Fruit fly (Drosophila melanogaster) whole organism, embryonic: ENCODE results near the gene SuUR.

Source experiments
- ATbp ChIP-seq: fragments of 200-800 bp; sonication (Bioruptor generic); optimal IDR thresholded peaks from 2 replicates; lab custom pipeline; 2017; ENCODE audit warnings: missing biosample characterization, mild to moderate bottlenecking, missing genetic modification characterization, missing genetic modification reagents
- Atf-2 ChIP-seq: fragments of 200-800 bp; sonication (Bioruptor generic); optimal IDR thresholded peaks from 2 replicates; lab custom pipeline; 2016; ENCODE audit warnings: missing biosample characterization, missing genetic modification characterization
- CG10209 ChIP-seq: fragments of 200-800 bp; sonication (Bioruptor generic); optimal IDR thresholded peaks from 3 replicates; lab custom pipeline; 2017; ENCODE audit warnings: missing biosample characterization, mild to moderate bottlenecking, missing genetic modification characterization, missing genetic modification reagents
- CG10321 ChIP-seq: fragments of 200-800 bp; sonication (Bioruptor generic); IDR thresholded peaks from 2 replicates; pipeline ENCODE4 v1.3.6; 2022; ENCODE audit warnings: missing biosample characterization, missing genetic modification characterization
- CG10431 ChIP-seq: fragments of 200-800 bp; sonication (Bioruptor generic); optimal IDR thresholded peaks from 3 replicates; lab custom pipeline; 2018; ENCODE audit warnings: missing biosample characterization, mild to moderate bottlenecking, missing genetic modification characterization
- CG12104 ChIP-seq: fragments of 200-800 bp; sonication (Bioruptor generic); optimal IDR thresholded peaks from 3 replicates; lab custom pipeline; 2016; ENCODE audit warnings: missing biosample characterization, missing genetic modification characterization
- CG14710 ChIP-seq: fragments of 200-800 bp; sonication (Bioruptor generic); optimal IDR thresholded peaks from 3 replicates; lab custom pipeline; 2019; ENCODE audit warnings: missing biosample characterization, mild to moderate bottlenecking, missing genetic modification characterization, moderate library complexity
- CG14860 ChIP-seq: fragments of 200-800 bp; sonication (Bioruptor generic); IDR thresholded peaks from 3 replicates; pipeline ENCODE4 v1.3.6; 2022; ENCODE audit warnings: missing biosample characterization, missing genetic modification characterization; ENCODE audit not compliant: partially characterized antibody
- CG15514 ChIP-seq: fragments of 200-800 bp; sonication (Bioruptor generic); optimal IDR thresholded peaks from 3 replicates; lab custom pipeline; 2017; ENCODE audit warnings: missing biosample characterization, missing genetic modification characterization, mild to moderate bottlenecking, moderate library complexity, missing genetic modification reagents
- CG18476 ChIP-seq: fragments of 200-800 bp; sonication (Bioruptor generic); optimal IDR thresholded peaks from 2 replicates; lab custom pipeline; 2016; ENCODE audit warnings: missing biosample characterization, mild to moderate bottlenecking, missing genetic modification characterization
- CG18764 ChIP-seq: fragments of 200-800 bp; sonication (Bioruptor generic); optimal IDR thresholded peaks from 3 replicates; lab custom pipeline; 2016; ENCODE audit warnings: missing biosample characterization, missing genetic modification characterization
- CG2129 ChIP-seq: fragments of 200-800 bp; sonication (Bioruptor generic); IDR thresholded peaks from 2 replicates; pipeline ENCODE4 v1.3.6; 2022; ENCODE audit warnings: missing biosample characterization, missing genetic modification characterization; ENCODE audit not compliant: partially characterized antibody
- CG31441 ChIP-seq: fragments of 200-800 bp; sonication (Bioruptor generic); IDR thresholded peaks from 2 replicates; pipeline ENCODE4 v1.3.6; 2022; ENCODE audit warnings: missing biosample characterization, missing genetic modification characterization
- CG5245 ChIP-seq: fragments of 200-800 bp; sonication (Bioruptor generic); optimal IDR thresholded peaks from 3 replicates; lab custom pipeline; 2016; ENCODE audit warnings: missing biosample characterization, missing genetic modification characterization
- CG6254 ChIP-seq: fragments of 200-800 bp; sonication (Bioruptor generic); optimal IDR thresholded peaks from 3 replicates; lab custom pipeline; 2017; ENCODE audit warnings: mild to moderate bottlenecking, missing biosample characterization, missing genetic modification reagents, missing genetic modification characterization
- CG6765 ChIP-seq: fragments of 200-800 bp; sonication (Bioruptor generic); optimal IDR thresholded peaks from 3 replicates; lab custom pipeline; 2017; ENCODE audit warnings: missing biosample characterization, mild to moderate bottlenecking, missing genetic modification characterization
- CG7786 ChIP-seq: fragments of 200-800 bp; sonication (Bioruptor generic); optimal IDR thresholded peaks from 2 replicates; lab custom pipeline; 2016; ENCODE audit warnings: missing biosample characterization, missing genetic modification characterization
- CG8359 ChIP-seq: fragments of 200-800 bp; sonication (Bioruptor generic); optimal IDR thresholded peaks from 2 replicates; lab custom pipeline; 2017; ENCODE audit warnings: missing biosample characterization, mild to moderate bottlenecking, missing genetic modification characterization, borderline replicate concordance
- CG8924 ChIP-seq: fragments of 200-800 bp; optimal IDR thresholded peaks from 3 replicates; lab custom pipeline; 2019; ENCODE audit warnings: missing biosample characterization, mild to moderate bottlenecking, missing genetic modification characterization, moderate library complexity
- CG9437 ChIP-seq: fragments of 200-800 bp; sonication (Bioruptor generic); optimal IDR thresholded peaks from 2 replicates; lab custom pipeline; 2018; ENCODE audit warnings: missing biosample characterization, mild to moderate bottlenecking, missing genetic modification characterization
- CG9932 ChIP-seq: fragments of 200-800 bp; sonication (Bioruptor generic); IDR thresholded peaks from 2 replicates; pipeline ENCODE4 v1.3.6; 2022; ENCODE audit warnings: missing biosample characterization, missing genetic modification characterization
- Chrac-16 ChIP-seq: fragments of 200-800 bp; sonication (Bioruptor generic); optimal IDR thresholded peaks from 3 replicates; lab custom pipeline; 2016; ENCODE audit warnings: missing biosample characterization, missing genetic modification characterization
- CoRest ChIP-seq: fragments of 200-800 bp; sonication (Bioruptor generic); optimal IDR thresholded peaks from 3 replicates; lab custom pipeline; 2018; ENCODE audit warnings: missing biosample characterization, mild to moderate bottlenecking, missing genetic modification characterization, moderate library complexity
- Drgx ChIP-seq: fragments of 200-800 bp; sonication (Bioruptor generic); IDR thresholded peaks from 2 replicates; pipeline ENCODE4 v1.3.6; 2022; ENCODE audit warnings: missing biosample characterization, missing genetic modification characterization
- Elba2 ChIP-seq: fragments of 200-800 bp; sonication (Bioruptor generic); optimal IDR thresholded peaks from 3 replicates; lab custom pipeline; 2016; ENCODE audit warnings: missing biosample characterization, missing genetic modification characterization
- Fer2 ChIP-seq: fragments of 200-800 bp; sonication (Bioruptor generic); optimal IDR thresholded peaks from 2 replicates; lab custom pipeline; 2018; ENCODE audit warnings: missing biosample characterization, mild to moderate bottlenecking, missing genetic modification characterization, moderate library complexity
- H2.0 ChIP-seq: fragments of 200-800 bp; sonication (Bioruptor generic); IDR thresholded peaks from 2 replicates; pipeline ENCODE4 v1.3.6; 2022; ENCODE audit warnings: missing biosample characterization, missing genetic modification characterization
- HmgD ChIP-seq: fragments of 200-800 bp; sonication (Bioruptor generic); optimal IDR thresholded peaks from 3 replicates; lab custom pipeline; 2016; ENCODE audit warnings: missing biosample characterization, missing genetic modification characterization
- Hsf ChIP-seq: fragments of 200-800 bp; sonication (Bioruptor generic); optimal IDR thresholded peaks from 3 replicates; lab custom pipeline; 2016; ENCODE audit warnings: missing biosample characterization, missing genetic modification characterization
- Kr ChIP-seq: fragments of 200-800 bp; sonication (Bioruptor generic); optimal IDR thresholded peaks from 2 replicates; lab custom pipeline; 2017; ENCODE audit warnings: missing biosample characterization, mild to moderate bottlenecking, missing genetic modification characterization
- MBD-R2 ChIP-seq: fragments of 200-800 bp; sonication (Bioruptor generic); IDR thresholded peaks from 2 replicates; pipeline ENCODE4 v1.3.6; 2022; ENCODE audit warnings: missing biosample characterization, missing genetic modification characterization
- Usf ChIP-seq: fragments of 200-800 bp; sonication (Bioruptor generic); optimal IDR thresholded peaks from 2 replicates; lab custom pipeline; 2017; ENCODE audit warnings: missing genotype, missing biosample characterization, missing genetic modification characterization
- aop ChIP-seq: fragments of 200-800 bp; sonication (Bioruptor generic); IDR thresholded peaks from 2 replicates; pipeline ENCODE4 v1.3.6; 2022; ENCODE audit warnings: missing biosample characterization, missing genetic modification characterization
- bab2 ChIP-seq: fragments of 200-800 bp; sonication (Bioruptor generic); optimal IDR thresholded peaks from 2 replicates; lab custom pipeline; 2016; ENCODE audit warnings: missing biosample characterization, missing genetic modification characterization
- bbx ChIP-seq: fragments of 200-800 bp; sonication (Bioruptor generic); IDR thresholded peaks from 2 replicates; pipeline ENCODE4 v1.3.6; 2022; ENCODE audit warnings: missing biosample characterization, missing genetic modification characterization; ENCODE audit not compliant: partially characterized antibody
- ci ChIP-seq: fragments of 200-800 bp; sonication (Bioruptor generic); IDR thresholded peaks from 3 replicates; pipeline ENCODE4 v1.3.6; 2022; ENCODE audit warnings: missing biosample characterization, missing genetic modification characterization
- dan ChIP-seq: fragments of 200-800 bp; sonication (Bioruptor generic); IDR thresholded peaks from 2 replicates; pipeline ENCODE4 v1.3.6; 2022; ENCODE audit warnings: missing biosample characterization, missing genetic modification characterization
- dimm ChIP-seq: fragments of 200-800 bp; sonication (Bioruptor generic); IDR thresholded peaks from 2 replicates; pipeline ENCODE4 v1.3.6; 2022; ENCODE audit warnings: missing biosample characterization, missing genetic modification characterization
- gfzf ChIP-seq: fragments of 200-800 bp; sonication (Bioruptor generic); optimal IDR thresholded peaks from 2 replicates; lab custom pipeline; 2016; ENCODE audit warnings: missing biosample characterization, mild to moderate bottlenecking, missing genetic modification characterization, moderate library complexity
- kay ChIP-seq: fragments of 200-800 bp; sonication (Bioruptor generic); optimal IDR thresholded peaks from 2 replicates; lab custom pipeline; 2016; ENCODE audit warnings: missing biosample characterization, missing genetic modification characterization
- ken ChIP-seq: fragments of 200-800 bp; sonication (Bioruptor generic); IDR thresholded peaks from 3 replicates; pipeline ENCODE4 v1.3.6; 2022; ENCODE audit warnings: missing biosample characterization, missing genetic modification characterization
- nau ChIP-seq: fragments of 200-800 bp; sonication (Bioruptor generic); optimal IDR thresholded peaks from 3 replicates; lab custom pipeline; 2017; ENCODE audit warnings: missing biosample characterization, mild to moderate bottlenecking, missing genetic modification characterization, missing genetic modification reagents
- pum ChIP-seq: fragments of 200-800 bp; sonication (Bioruptor generic); optimal IDR thresholded peaks from 2 replicates; lab custom pipeline; 2016; ENCODE audit warnings: missing biosample characterization, missing genetic modification characterization
- ro ChIP-seq: fragments of 200-800 bp; sonication (Bioruptor generic); IDR thresholded peaks from 2 replicates; pipeline ENCODE4 v1.3.6; 2022; ENCODE audit warnings: missing biosample characterization, missing genetic modification characterization
- scrt ChIP-seq: fragments of 200-800 bp; sonication (Bioruptor generic); optimal IDR thresholded peaks from 2 replicates; lab custom pipeline; 2018; ENCODE audit warnings: missing biosample characterization, mild to moderate bottlenecking, missing genetic modification characterization, moderate library complexity
- shn ChIP-seq: fragments of 200-800 bp; sonication (Bioruptor generic); optimal IDR thresholded peaks from 3 replicates; lab custom pipeline; 2016; ENCODE audit warnings: missing biosample characterization, missing genetic modification characterization
- sisA ChIP-seq: fragments of 200-800 bp; sonication (Bioruptor generic); IDR thresholded peaks from 2 replicates; pipeline ENCODE4 v1.3.6; 2022; ENCODE audit warnings: missing biosample characterization, missing genetic modification characterization
- sob ChIP-seq: fragments of 200-800 bp; sonication (Bioruptor generic); IDR thresholded peaks from 2 replicates; pipeline ENCODE4 v1.3.6; 2022; ENCODE audit warnings: missing biosample characterization, missing genetic modification characterization
- tio ChIP-seq: fragments of 200-800 bp; sonication (Bioruptor generic); optimal IDR thresholded peaks from 2 replicates; lab custom pipeline; 2017; ENCODE audit warnings: missing biosample characterization, missing genetic modification characterization, inconsistent platforms
- tna ChIP-seq: fragments of 200-800 bp; sonication (Bioruptor generic); IDR thresholded peaks from 2 replicates; pipeline ENCODE4 v1.3.6; 2022; ENCODE audit warnings: missing biosample characterization, missing genetic modification characterization; ENCODE audit not compliant: partially characterized antibody
- vnd ChIP-seq: fragments of 200-800 bp; sonication (Bioruptor generic); IDR thresholded peaks from 3 replicates; pipeline ENCODE4 v1.3.6; 2022; ENCODE audit warnings: missing biosample characterization, missing genetic modification characterization; ENCODE audit not compliant: partially characterized antibody

Gene SuUR

dm6 chr3L:11093046-11093520, 28.3 kb downstream of the SuUR start, which contains the start of gene JIL-1 (continued):
- TF ChIP-seq CG10209 (GFP tag; lab: Kevin White, UChicago) (peak; percentile 59), gfzf (GFP tag; lab: Kevin White, UChicago) (no peak), vnd (peak; percentile 77), CG10431 (GFP tag; lab: Kevin White, UChicago) (peak; percentile 4), Elba2 (peak; percentile 40), Hsf (GFP tag; lab: Kevin White, UChicago) (peak; percentile 50), ATbp (no peak), CG8359 (GFP tag; lab: Kevin White, UChicago) (no peak), CG18476 (peak; percentile 60), CG14860 (GFP tag; lab: Robert Waterston, UW) (peak; percentile 86), Chrac-16 (peak; percentile 63), CG9932 (GFP tag; lab: Robert Waterston, UW) (peak; percentile 95), CG31441 (GFP tag; lab: Robert Waterston, UW) (peak; percentile 47), tio (GFP tag; lab: Kevin White, UChicago) (no peak), sob (GFP tag; lab: Robert Waterston, UW) (peak; percentile 93), bab2 (GFP tag; lab: Kevin White, UChicago) (peak; percentile 48), ci (GFP tag; lab: Robert Waterston, UW) (peak; percentile 78), pum (GFP tag; lab: Kevin White, UChicago) (peak; percentile 1), CG12104 (GFP tag; lab: Kevin White, UChicago) (no peak), Atf-2 (GFP tag; lab: Kevin White, UChicago) (no peak), aop (GFP tag; lab: Robert Waterston, UW) (0 out of 2 replicates have a peak, but pooled peaks have one; percentile 39), CG14710 (tag; lab: Kevin White, UChicago) (peak; percentile 58), H2.0 (GFP tag; lab: Robert Waterston, UW) (peak; percentile 67), CG15514 (GFP tag; lab: Kevin White, UChicago) (peak; percentile 53), Usf (GFP tag; lab: Kevin White, UChicago) (no peak), Fer2 (tag; lab: Kevin White, UChicago) (no peak), shn (no peak), CG7786 (GFP tag; lab: Kevin White, UChicago) (peak; percentile 37), sisA (GFP tag; lab: Robert Waterston, UW) (peak; percentile 79), scrt (GFP tag; lab: Kevin White, UChicago) (no peak), CG2129 (GFP tag; lab: Robert Waterston, UW) (peak; percentile 78), nau (GFP tag; lab: Kevin White, UChicago) (no peak), ro (GFP tag; lab: Robert Waterston, UW) (no peak), ken (GFP tag; lab: Robert Waterston, UW) (peak; percentile 81), MBD-R2 (GFP tag; lab: Robert Waterston, UW) (peak; percentile 88), CG5245 (GFP tag; lab: Kevin White, UChicago) (peak; percentile 40), Drgx (GFP tag; lab: Robert Waterston, UW) (peak; percentile 24; the same call in 1 of the 2 replicates), CG8924 (peak; percentile 12), CG9437 (GFP tag; lab: Kevin White, UChicago) (peak; percentile 30), CG6254 (GFP tag; lab: Kevin White, UChicago) (no peak), CG10321 (GFP tag; lab: Robert Waterston, UW) (no peak), dan (GFP tag; lab: Robert Waterston, UW) (no peak), HmgD (no peak), kay (peak; percentile 32), dimm (GFP tag; lab: Robert Waterston, UW) (no peak), CG18764 (GFP tag; lab: Kevin White, UChicago) (peak; percentile 30), Kr (GFP tag; lab: Kevin White, UChicago) (no peak), tna (GFP tag; lab: Robert Waterston, UW) (peak; percentile 73), bbx (GFP tag; lab: Robert Waterston, UW) (peak; percentile 89), CG6765 (GFP tag; lab: Kevin White, UChicago) (peak; percentile 46), CoRest (tag; lab: Kevin White, UChicago) (peak; percentile 60)
